Worm (Caenorhabditis elegans): ENCODE data around the gene fbxb-9.

The fbxb-9 gene

ce11 chrIV:11149454-11150163 lies 12.7 kb downstream of the fbxb-9 start, which contains the start of the genes F01G4.6 and pfd-1 (continued):
- TF ChIP-seq fax-1 (tag; optimal IDR thresholded peaks at IDR 0.05) (no peak), hlh-8 (tag; optimal IDR thresholded peaks at IDR 0.05) (no peak), ztf-16 (tag; optimal IDR thresholded peaks at IDR 0.05) (no peak), nfya-1 (tag; optimal IDR thresholded peaks at IDR 0.05) (peak; percentile 90), ceh-34 (tag; optimal IDR thresholded peaks at IDR 0.05) (peak; percentile 14), gmeb-2 (tag; optimal IDR thresholded peaks at IDR 0.05) (peak; percentile 12), unc-55 (GFP tag; optimal IDR thresholded peaks at IDR 0.05) (peak; percentile 37), ceh-31 (tag; optimal IDR thresholded peaks at IDR 0.05) (peak; percentile 50), ttx-3 (tag; optimal IDR thresholded peaks at IDR 0.05) (no peak), pax-1 (tag; optimal IDR thresholded peaks at IDR 0.05) (peak; percentile 66), C08G9.2 (tag; optimal IDR thresholded peaks at IDR 0.05) (no peak), rnt-1 (tag; optimal IDR thresholded peaks at IDR 0.05) (peak; percentile 3)

ce11 chrIV:11148788-11149366 lies 13.5 kb downstream of the fbxb-9 start:
- no peak for TF ChIP-seq nhr-232 (tag; optimal IDR thresholded peaks at IDR 0.05)
- TF ChIP-seq gmeb-2 (tag; optimal IDR thresholded peaks at IDR 0.05): no peak
- TF ChIP-seq ceh-9 (tag; optimal IDR thresholded peaks at IDR 0.05): no peak
- no peak for TF ChIP-seq ceh-45 (GFP tag; IDR thresholded peaks at IDR 0.05)
- TF ChIP-seq fkh-6 (tag; optimal IDR thresholded peaks at IDR 0.05): no peak
- TF ChIP-seq pros-1 (tag; optimal IDR thresholded peaks at IDR 0.05): no peak
- no peak for TF ChIP-seq sox-4 (tag; optimal IDR thresholded peaks at IDR 0.05)
- no peak for TF ChIP-seq pag-3 (tag; optimal IDR thresholded peaks at IDR 0.05; ENCODE audit: borderline replicate concordance)
- no peak for TF ChIP-seq ceh-19 (GFP tag; optimal IDR thresholded peaks at IDR 0.05)
- TF ChIP-seq lim-6 (tag; optimal IDR thresholded peaks at IDR 0.05): no peak
- TF ChIP-seq ceh-22 (tag; optimal IDR thresholded peaks at IDR 0.05): no peak
- TF ChIP-seq zip-5 (tag; optimal IDR thresholded peaks at IDR 0.05): no peak
- no peak for TF ChIP-seq tbx-2 (tag; optimal IDR thresholded peaks at IDR 0.05)
- TF ChIP-seq ztf-16 (tag; optimal IDR thresholded peaks at IDR 0.05): no peak
- TF ChIP-seq mec-3 (tag; optimal IDR thresholded peaks at IDR 0.05; ENCODE audit: borderline replicate concordance): no peak

ce11 chrIV:11146962-11147470 lies 15.3 kb downstream of the fbxb-9 start, which contains the start of gene pigq-1:
TSS of gene pigq-1 (minus strand) at chrIV:11147247.
- no peak for TF ChIP-seq ceh-14 (tag; optimal IDR thresholded peaks at IDR 0.05)
- no peak for TF ChIP-seq fkh-6 (tag; optimal IDR thresholded peaks at IDR 0.05)
- no peak for TF ChIP-seq pag-3 (tag; optimal IDR thresholded peaks at IDR 0.05; ENCODE audit: borderline replicate concordance)
- no peak for TF ChIP-seq hlh-8 (tag; optimal IDR thresholded peaks at IDR 0.05)
- TF ChIP-seq Y22D7AL.16 (tag; optimal IDR thresholded peaks at IDR 0.05): no peak
- TF ChIP-seq K09A11.1 (tag; optimal IDR thresholded peaks at IDR 0.05; ENCODE audit: insufficient read depth): no peak
- no peak for TF ChIP-seq nhr-232 (tag; optimal IDR thresholded peaks at IDR 0.05)
- no peak for TF ChIP-seq tbx-7 (tag; optimal IDR thresholded peaks at IDR 0.05)
- TF ChIP-seq pax-1 (tag; optimal IDR thresholded peaks at IDR 0.05): no peak
- no peak for TF ChIP-seq ref-2 (tag; optimal IDR thresholded peaks at IDR 0.05)

ce11 chrIV:11146492-11146891 lies 15.9 kb downstream of the fbxb-9 start:
- TF ChIP-seq ceh-31 (tag; optimal IDR thresholded peaks at IDR 0.05) (no peak), nhr-232 (tag; optimal IDR thresholded peaks at IDR 0.05) (no peak), hlh-30 (tag; optimal IDR thresholded peaks at IDR 0.05; ENCODE audit: insufficient read depth) (no peak), pha-4 (tag; optimal IDR thresholded peaks at IDR 0.05) (no peak), nfya-1 (tag; optimal IDR thresholded peaks at IDR 0.05) (no peak), sox-2 (GFP tag; IDR thresholded peaks at IDR 0.05) (no peak), pros-1 (tag; optimal IDR thresholded peaks at IDR 0.05) (no peak), tbx-2 (tag; optimal IDR thresholded peaks at IDR 0.05) (no peak), ceh-19 (GFP tag; optimal IDR thresholded peaks at IDR 0.05) (no peak), ceh-14 (tag; optimal IDR thresholded peaks at IDR 0.05) (no peak), che-1 (tag; optimal IDR thresholded peaks at IDR 0.05) (no peak)

Data from whole organism, late embryonic.